Worm (Caenorhabditis elegans): ENCODE measurements around the gene gst-39.
A peak's percentile ranks its signal among the peaks of the same experiment; 100 is the strongest.

The gst-39 gene

ce11 chrII:15174915-15175548, 3.3 kb upstream of the gst-39 start, which contains the start of gene gst-31:
Gene gst-31, minus strand, starts transcription at chrII:15174965.
- TF ChIP-seq ceh-28 (tag; optimal IDR thresholded peaks at IDR 0.05), result no peak
- peak; percentile 70 for TF ChIP-seq aha-1 (tag)

- TF ChIP-seq lsy-2 (tag; optimal IDR thresholded peaks at IDR 0.05) (peak in 1 of 2 experiments; percentile 21), nhr-11 (tag; optimal IDR thresholded peaks at IDR 0.05) (peak; percentile 18), daf-16 (GFP tag; optimal IDR thresholded peaks at IDR 0.05) (no peak), daf-16 (tag; optimal IDR thresholded peaks at IDR 0.05) (peak; percentile 35), nhr-28 (tag; optimal IDR thresholded peaks at IDR 0.05) (peak; percentile 17), nhr-6 (tag; optimal IDR thresholded peaks at IDR 0.05) (peak; percentile 3), mes-2 (tag; optimal IDR thresholded peaks at IDR 0.05; ENCODE audit: poor library complexity, severe bottlenecking) (peak; percentile 34), dmd-6 (GFP tag; IDR thresholded peaks at IDR 0.05) (peak; percentile 22; the same call in 1 of the 2 replicates), hlh-30 (tag; optimal IDR thresholded peaks at IDR 0.05; ENCODE audit: insufficient read depth) (peak; percentile 45), dve-1 (tag; optimal IDR thresholded peaks at IDR 0.05; ENCODE audit: insufficient read depth) (peak; percentile 49), dmd-9 (GFP tag; IDR thresholded peaks at IDR 0.05) (no peak), ceh-44 (GFP tag; IDR thresholded peaks at IDR 0.05) (no peak), lin-1 (GFP tag; IDR thresholded peaks at IDR 0.05) (no peak), hmg-1.1 (GFP tag; IDR thresholded peaks at IDR 0.05) (0 out of 2 replicates have a peak, but pooled peaks have one; percentile 49), hlh-11 (tag; optimal IDR thresholded peaks at IDR 0.05) (peak; percentile 23)
Observed at ce11 chrII:15173174-15173573, 1.5 kb upstream of the gst-39 start.

- TF ChIP-seq ceh-82 (tag; optimal IDR thresholded peaks at IDR 0.05) (no peak), dve-1 (tag; optimal IDR thresholded peaks at IDR 0.05; ENCODE audit: insufficient read depth) (peak; percentile 63), nhr-77 (tag; optimal IDR thresholded peaks at IDR 0.05) (peak; percentile 53), lin-15B (tag; optimal IDR thresholded peaks at IDR 0.05) (no peak), daf-16 (GFP tag; optimal IDR thresholded peaks at IDR 0.05) (no peak), daf-16 (tag; optimal IDR thresholded peaks at IDR 0.05) (peak; percentile 100), nhr-28 (tag; optimal IDR thresholded peaks at IDR 0.05) (peak; percentile 69)
Observed at ce11 chrII:15169811-15170282, 1.9 kb downstream of the gst-39 start, which contains the start of gene gst-29. Gene gst-29, minus strand, starts transcription at chrII:15169861.

ce11 chrII:15167340-15167739, 4.4 kb downstream of the gst-39 start, which contains the start of gene gst-28:
Gene gst-28, minus strand, starts transcription at chrII:15167577.
- peak; percentile 6 for TF ChIP-seq hlh-30 (tag; optimal IDR thresholded peaks at IDR 0.05; ENCODE audit: insufficient read depth)
- peak; percentile 40; the same call in 1 of the 2 replicates for TF ChIP-seq dmd-6 (GFP tag; IDR thresholded peaks at IDR 0.05)
- TF ChIP-seq mxl-3 (GFP tag; optimal IDR thresholded peaks at IDR 0.05), result no peak
- peak; percentile 13 for TF ChIP-seq pqm-1 (tag; optimal IDR thresholded peaks at IDR 0.05)
- TF ChIP-seq daf-16 (GFP tag; optimal IDR thresholded peaks at IDR 0.05), result no peak
- TF ChIP-seq daf-16 (tag; optimal IDR thresholded peaks at IDR 0.05), result peak; percentile 66
- 0 out of 2 replicates have a peak, but pooled peaks have one; percentile 25 for TF ChIP-seq saeg-2 (GFP tag; IDR thresholded peaks at IDR 0.05)
- TF ChIP-seq dve-1 (tag; optimal IDR thresholded peaks at IDR 0.05; ENCODE audit: insufficient read depth), result peak; percentile 20
- TF ChIP-seq T26A8.4 (GFP tag; IDR thresholded peaks at IDR 0.05), result no peak
- peak; percentile 52 for TF ChIP-seq nhr-77 (tag; optimal IDR thresholded peaks at IDR 0.05)
- TF ChIP-seq mdt-29 (GFP tag; IDR thresholded peaks at IDR 0.05), result no peak
- TF ChIP-seq hlh-11 (tag; optimal IDR thresholded peaks at IDR 0.05), result peak; percentile 7
- TF ChIP-seq nhr-41 (GFP tag; IDR thresholded peaks at IDR 0.05), result no peak

- TF ChIP-seq lin-15B (tag; optimal IDR thresholded peaks at IDR 0.05) (no peak), Y75B8A.6 (GFP tag; IDR thresholded peaks at IDR 0.05) (peak; percentile 83; the same call in 1 of the 2 replicates), zfp-3 (GFP tag; conservative IDR thresholded peaks at IDR 0.05) (peak; percentile 41; the same call in 1 of the 2 replicates), zip-2 (tag; optimal IDR thresholded peaks at IDR 0.05) (peak; percentile 77), cey-2 (tag; optimal IDR thresholded peaks at IDR 0.05; ENCODE audit: borderline replicate concordance, insufficient read depth) (no peak), ZK546.5 (tag; optimal IDR thresholded peaks at IDR 0.05) (no peak), lin-13 (GFP tag; optimal IDR thresholded peaks at IDR 0.05) (peak; percentile 88), nhr-28 (tag; optimal IDR thresholded peaks at IDR 0.05) (peak; percentile 70), snpc-1.2 (GFP tag; IDR thresholded peaks at IDR 0.05) (peak; percentile 88), ctbp-1 (GFP tag; IDR thresholded peaks at IDR 0.05) (peak; percentile 85), daf-16 (GFP tag; optimal IDR thresholded peaks at IDR 0.05) (peak; percentile 70 to 90), daf-16 (tag; optimal IDR thresholded peaks at IDR 0.05) (peak; percentile 91), nhr-76 (tag; optimal IDR thresholded peaks at IDR 0.05) (no peak), zag-1 (tag; optimal IDR thresholded peaks at IDR 0.05) (no peak), daf-19 (GFP tag; conservative IDR thresholded peaks at IDR 0.05) (peak; percentile 80), F10B5.3 (tag; optimal IDR thresholded peaks at IDR 0.05) (peak; percentile 62), lir-3 (tag; optimal IDR thresholded peaks at IDR 0.05) (peak; percentile 81), lin-1 (GFP tag; IDR thresholded peaks at IDR 0.05) (peak; percentile 83), hlh-30 (tag; optimal IDR thresholded peaks at IDR 0.05; ENCODE audit: insufficient read depth) (peak; percentile 76), ceh-28 (tag; optimal IDR thresholded peaks at IDR 0.05) (no peak)
Observed at ce11 chrII:15165681-15166235, 6.0 kb downstream of the gst-39 start, which contains the start of gene gst-27. Gene gst-27, minus strand, starts transcription at chrII:15165731.
